Fruit fly (Drosophila melanogaster) whole organism, embryonic: Measurements from ENCODE around the gene CG13917.

Source experiments
- Abd-B ChIP-seq: fragments of 200-800 bp; sonication (Bioruptor generic); optimal IDR thresholded peaks from 2 replicates; lab custom pipeline; 2018; ENCODE audit warnings: missing biosample characterization, mild to moderate bottlenecking, missing genetic modification characterization, moderate library complexity
- Asciz ChIP-seq: fragments of 200-800 bp; sonication (Bioruptor generic); optimal IDR thresholded peaks from 2 replicates; lab custom pipeline; 2017; ENCODE audit warnings: missing biosample characterization, mild to moderate bottlenecking, missing genetic modification characterization, missing genetic modification reagents
- Atf6 ChIP-seq: fragments of 200-800 bp; sonication (Bioruptor generic); IDR thresholded peaks from 2 replicates; pipeline ENCODE4 v1.3.6; 2022; ENCODE audit warnings: missing biosample characterization, missing genetic modification characterization
- Bdp1 ChIP-seq: fragments of 200-800 bp; sonication (Bioruptor generic); optimal IDR thresholded peaks from 3 replicates; lab custom pipeline; 2016; ENCODE audit warnings: missing biosample characterization, missing genetic modification characterization
- BtbVII ChIP-seq: fragments of 200-800 bp; sonication (Bioruptor generic); optimal IDR thresholded peaks from 3 replicates; lab custom pipeline; 2017; ENCODE audit warnings: missing biosample characterization, mild to moderate bottlenecking, missing genetic modification characterization
- CG10462 ChIP-seq: fragments of 200-800 bp; sonication (Bioruptor generic); optimal IDR thresholded peaks from 2 replicates; lab custom pipeline; 2016; ENCODE audit warnings: missing biosample characterization, missing genetic modification characterization
- CG10543 ChIP-seq: fragments of 200-800 bp; sonication (Bioruptor generic); optimal IDR thresholded peaks from 3 replicates; lab custom pipeline; 2017; ENCODE audit warnings: missing biosample characterization, mild to moderate bottlenecking, missing genetic modification characterization, moderate library complexity
- CG12071 ChIP-seq: fragments of 200-800 bp; sonication (Bioruptor generic); optimal IDR thresholded peaks from 3 replicates; lab custom pipeline; 2018; ENCODE audit warnings: missing biosample characterization, mild to moderate bottlenecking, missing genetic modification characterization
- CG1233 ChIP-seq: fragments of 200-800 bp; sonication (Bioruptor generic); optimal IDR thresholded peaks from 4 replicates; lab custom pipeline; 2018; ENCODE audit warnings: missing biosample characterization, mild to moderate bottlenecking, missing genetic modification characterization
- CG14014 ChIP-seq: fragments of 200-800 bp; sonication (Bioruptor generic); IDR thresholded peaks from 2 replicates; pipeline ENCODE4 v1.3.6; 2022; ENCODE audit warnings: missing biosample characterization, missing genetic modification characterization
- CG1602 ChIP-seq: fragments of 200-800 bp; sonication (Bioruptor generic); optimal IDR thresholded peaks from 3 replicates; lab custom pipeline; 2016; ENCODE audit warnings: missing biosample characterization, missing genetic modification characterization
- CG1792 ChIP-seq: fragments of 200-800 bp; sonication (Bioruptor generic); optimal IDR thresholded peaks from 2 replicates; lab custom pipeline; 2016; ENCODE audit warnings: missing biosample characterization, missing genetic modification characterization
- CG2120 ChIP-seq: fragments of 200-800 bp; sonication (Bioruptor generic); optimal IDR thresholded peaks from 3 replicates; lab custom pipeline; 2016; ENCODE audit warnings: missing biosample characterization, missing genetic modification characterization
- CG34224 ChIP-seq: fragments of 200-800 bp; sonication (Bioruptor generic); IDR thresholded peaks from 3 replicates; pipeline ENCODE4 v1.3.6; 2022; ENCODE audit warnings: missing biosample characterization, missing genetic modification characterization; ENCODE audit not compliant: partially characterized antibody
- CG34376 ChIP-seq: fragments of 200-800 bp; sonication (Bioruptor generic); optimal IDR thresholded peaks from 2 replicates; lab custom pipeline; 2018; ENCODE audit warnings: missing biosample characterization, mild to moderate bottlenecking, missing genetic modification characterization
- CG4360 ChIP-seq: fragments of 200-800 bp; sonication (Bioruptor generic); IDR thresholded peaks from 2 replicates; pipeline ENCODE4 v1.3.6; 2022; ENCODE audit warnings: missing biosample characterization, missing genetic modification characterization
- CG6175 ChIP-seq: fragments of 200-800 bp; sonication (Bioruptor generic); IDR thresholded peaks from 3 replicates; pipeline ENCODE4 v1.3.6; 2022; ENCODE audit warnings: missing biosample characterization, missing genetic modification characterization
- CG6254 ChIP-seq: fragments of 200-800 bp; sonication (Bioruptor generic); optimal IDR thresholded peaks from 3 replicates; lab custom pipeline; 2017; ENCODE audit warnings: mild to moderate bottlenecking, missing biosample characterization, missing genetic modification reagents, missing genetic modification characterization
- CG6791 ChIP-seq: fragments of 200-800 bp; sonication (Bioruptor generic); IDR thresholded peaks from 3 replicates; pipeline ENCODE4 v1.3.6; 2022; ENCODE audit warnings: missing biosample characterization, missing genetic modification characterization; ENCODE audit not compliant: partially characterized antibody
- Elba2 ChIP-seq: fragments of 200-800 bp; sonication (Bioruptor generic); optimal IDR thresholded peaks from 3 replicates; lab custom pipeline; 2016; ENCODE audit warnings: missing biosample characterization, missing genetic modification characterization
- GATAe ChIP-seq: fragments of 200-800 bp; sonication (Bioruptor generic); conservative IDR thresholded peaks from 2 replicates; pipeline ENCODE4 v1.3.6; 2022; ENCODE audit warnings: missing biosample characterization, missing genetic modification characterization
- HLH4C ChIP-seq: fragments of 200-800 bp; sonication (Bioruptor generic); IDR thresholded peaks from 3 replicates; pipeline ENCODE4 v1.3.6; 2022; ENCODE audit warnings: missing biosample characterization, missing genetic modification characterization; ENCODE audit not compliant: partially characterized antibody
- NFAT ChIP-seq: fragments of 200-800 bp; sonication (Bioruptor generic); IDR thresholded peaks from 2 replicates; pipeline ENCODE4 v1.3.6; 2022; ENCODE audit warnings: missing biosample characterization, missing genetic modification characterization
- Neu2 ChIP-seq: fragments of 200-800 bp; sonication (Bioruptor generic); optimal IDR thresholded peaks from 3 replicates; lab custom pipeline; 2016; ENCODE audit warnings: missing biosample characterization, missing genetic modification characterization, borderline replicate concordance
- NfI ChIP-seq: fragments of 200-800 bp; sonication (Bioruptor generic); optimal IDR thresholded peaks from 3 replicates; lab custom pipeline; 2018; ENCODE audit warnings: missing biosample characterization, mild to moderate bottlenecking, missing genetic modification characterization, moderate library complexity
- Xbp1 ChIP-seq: fragments of 200-800 bp; sonication (Bioruptor generic); optimal IDR thresholded peaks from 3 replicates; lab custom pipeline; 2016; ENCODE audit warnings: missing biosample characterization, mild to moderate bottlenecking, missing genetic modification characterization
- Xrp1 ChIP-seq: fragments of 200-800 bp; sonication (Bioruptor generic); IDR thresholded peaks from 2 replicates; pipeline ENCODE4 v1.3.6; 2022; ENCODE audit warnings: missing biosample characterization, missing genetic modification characterization
- YL-1 ChIP-seq: fragments of 200-800 bp; sonication (Bioruptor generic); optimal IDR thresholded peaks from 3 replicates; lab custom pipeline; 2017; ENCODE audit warnings: missing biosample characterization, mild to moderate bottlenecking, missing genetic modification characterization
- ara ChIP-seq: fragments of 200-800 bp; sonication (Bioruptor generic); IDR thresholded peaks from 2 replicates; pipeline ENCODE4 v1.3.6; 2022; ENCODE audit warnings: missing biosample characterization, missing genetic modification characterization
- chm ChIP-seq: fragments of 200-800 bp; sonication (Bioruptor generic); IDR thresholded peaks from 2 replicates; pipeline ENCODE4 v1.3.6; 2022; ENCODE audit warnings: missing biosample characterization, missing genetic modification characterization
- corto ChIP-seq: fragments of 200-800 bp; sonication (Bioruptor generic); optimal IDR thresholded peaks from 2 replicates; lab custom pipeline; 2016; ENCODE audit warnings: missing biosample characterization, mild to moderate bottlenecking, missing genetic modification characterization, moderate library complexity
- cwo ChIP-seq: fragments of 200-800 bp; sonication (Bioruptor generic); optimal IDR thresholded peaks from 3 replicates; lab custom pipeline; 2017; ENCODE audit warnings: missing biosample characterization, missing genetic modification characterization, mild to moderate bottlenecking, moderate library complexity, missing genetic modification reagents
- eve ChIP-seq, 2 experiments: fragments of >200 bp; optimal IDR thresholded peaks; 2 replicates each; lab custom pipeline; 2017; ENCODE audit warnings: missing biosample characterization in 2 of 2, missing genetic modification characterization in 2 of 2
- exex ChIP-seq: fragments of 200-800 bp; sonication (Bioruptor generic); optimal IDR thresholded peaks from 4 replicates; lab custom pipeline; 2018; ENCODE audit warnings: missing biosample characterization, mild to moderate bottlenecking, missing genetic modification characterization, moderate library complexity
- inv ChIP-seq: fragments of 200-800 bp; sonication (Bioruptor generic); IDR thresholded peaks from 2 replicates; pipeline ENCODE4 v1.3.6; 2022; ENCODE audit warnings: missing biosample characterization, missing genetic modification characterization; ENCODE audit not compliant: partially characterized antibody
- lbe ChIP-seq: fragments of 200-800 bp; sonication (Bioruptor generic); optimal IDR thresholded peaks from 2 replicates; lab custom pipeline; 2016; ENCODE audit warnings: missing biosample characterization, mild to moderate bottlenecking, missing genetic modification characterization
- row ChIP-seq: fragments of 200-800 bp; sonication (Bioruptor generic); IDR thresholded peaks from 3 replicates; pipeline ENCODE4 v1.3.6; 2022; ENCODE audit warnings: missing biosample characterization, missing genetic modification characterization
- sens ChIP-seq: fragments of 200-800 bp; sonication (Bioruptor generic); peaks from one replicate; lab custom pipeline; 2016; ENCODE audit warnings: missing biosample characterization, missing genetic modification characterization
- seq ChIP-seq: fragments of 200-800 bp; sonication (Bioruptor generic); IDR thresholded peaks from 2 replicates; pipeline ENCODE4 v1.3.6; 2022; ENCODE audit warnings: missing biosample characterization, missing genetic modification characterization
- sima ChIP-seq: fragments of 200-800 bp; sonication (Bioruptor generic); optimal IDR thresholded peaks from 2 replicates; lab custom pipeline; 2016; ENCODE audit warnings: missing biosample characterization, missing genetic modification characterization
- tap ChIP-seq: fragments of 200-800 bp; optimal IDR thresholded peaks from 3 replicates; lab custom pipeline; 2019; ENCODE audit warnings: missing biosample characterization, mild to moderate bottlenecking, missing genetic modification characterization, moderate library complexity
- tio ChIP-seq: fragments of 200-800 bp; sonication (Bioruptor generic); optimal IDR thresholded peaks from 2 replicates; lab custom pipeline; 2017; ENCODE audit warnings: missing biosample characterization, missing genetic modification characterization, inconsistent platforms
- tna ChIP-seq: fragments of 200-800 bp; sonication (Bioruptor generic); IDR thresholded peaks from 2 replicates; pipeline ENCODE4 v1.3.6; 2022; ENCODE audit warnings: missing biosample characterization, missing genetic modification characterization; ENCODE audit not compliant: partially characterized antibody
- wdn ChIP-seq: fragments of 200-800 bp; sonication (Bioruptor generic); IDR thresholded peaks from 2 replicates; pipeline ENCODE4 v1.3.6; 2022; ENCODE audit warnings: missing biosample characterization, missing genetic modification characterization
- wek ChIP-seq: fragments of 200-800 bp; sonication (Bioruptor generic); optimal IDR thresholded peaks from 3 replicates; lab custom pipeline; 2018; ENCODE audit warnings: missing biosample characterization, mild to moderate bottlenecking, missing genetic modification characterization, moderate library complexity
- z ChIP-seq: fragments of 200-800 bp; sonication (Bioruptor generic); IDR thresholded peaks from 3 replicates; pipeline ENCODE4 v1.3.6; 2022; ENCODE audit warnings: missing biosample characterization, missing genetic modification characterization
- zen2 ChIP-seq: fragments of 200-800 bp; sonication (Bioruptor generic); IDR thresholded peaks from 3 replicates; pipeline ENCODE4 v1.3.6; 2022; ENCODE audit warnings: missing biosample characterization, missing genetic modification characterization; ENCODE audit not compliant: partially characterized antibody

CG13917 gene

DNA sequence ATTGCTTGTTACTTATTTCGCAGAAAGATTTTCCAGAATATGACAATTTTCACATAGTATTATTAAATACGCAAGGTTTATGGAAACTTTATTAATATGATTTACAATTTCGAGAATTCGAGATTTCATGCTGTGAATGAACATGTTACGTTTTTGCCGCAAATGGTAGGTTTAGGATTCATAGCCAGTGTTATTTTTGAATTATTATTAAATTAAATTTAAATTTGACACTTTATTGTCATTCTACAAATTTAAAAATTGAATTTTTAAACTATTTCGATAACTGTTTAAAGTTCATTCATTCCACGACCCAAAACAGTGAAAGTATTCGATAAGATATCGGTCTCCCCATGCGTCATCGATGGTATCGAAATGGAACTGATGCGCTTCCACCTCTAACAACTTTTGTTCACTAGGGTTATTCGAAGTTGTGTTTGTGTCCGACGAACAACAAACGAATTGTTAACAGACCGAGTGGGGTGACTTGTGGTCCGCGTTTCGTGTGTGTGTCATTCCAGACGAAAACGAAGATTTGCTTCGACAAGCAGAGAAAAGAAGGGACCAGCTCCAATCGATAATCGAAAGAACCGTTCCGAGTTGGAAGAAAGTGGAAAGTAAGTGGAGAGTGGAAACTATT is 30.7 kb upstream of the CG13917 start, which contains the start of the genes CG32313 and Pcyt1 (continued):
- TF ChIP-seq CG6175: no peak
- peak; percentile 77 for TF ChIP-seq tna (GFP tag; lab: Robert Waterston, UW)
- peak; percentile 21 for TF ChIP-seq Xbp1 (GFP tag; lab: Kevin White, UChicago)
- no peak for TF ChIP-seq GATAe (GFP tag; lab: Robert Waterston, UW)
- no peak; the same call in 1 of the 2 replicates for TF ChIP-seq Xrp1 (GFP tag; lab: Robert Waterston, UW)
- TF ChIP-seq CG2120 (GFP tag; lab: Kevin White, UChicago): peak; percentile 0
- peak; percentile 91 for TF ChIP-seq HLH4C (GFP tag; lab: Robert Waterston, UW)
- TF ChIP-seq CG4360 (GFP tag; lab: Robert Waterston, UW): no peak
- TF ChIP-seq Asciz (GFP tag; lab: Kevin White, UChicago): peak; percentile 12
- TF ChIP-seq CG14014 (GFP tag; lab: Robert Waterston, UW): no peak
- TF ChIP-seq CG1602 (GFP tag; lab: Kevin White, UChicago): no peak
- TF ChIP-seq BtbVII (GFP tag; lab: Kevin White, UChicago): peak; percentile 0
- TF ChIP-seq wdn (GFP tag; lab: Robert Waterston, UW): 0 out of 2 replicates have a peak, but pooled peaks have one; percentile 27
- TF ChIP-seq wek: peak; percentile 86
- TF ChIP-seq Atf6: 0 out of 2 replicates have a peak, but pooled peaks have one; percentile 22
- peak; percentile 8 for TF ChIP-seq corto
- no peak for TF ChIP-seq Abd-B (GFP tag; lab: Kevin White, UChicago)
- peak; percentile 20 for TF ChIP-seq NfI (GFP tag; lab: Kevin White, UChicago)

DNA sequence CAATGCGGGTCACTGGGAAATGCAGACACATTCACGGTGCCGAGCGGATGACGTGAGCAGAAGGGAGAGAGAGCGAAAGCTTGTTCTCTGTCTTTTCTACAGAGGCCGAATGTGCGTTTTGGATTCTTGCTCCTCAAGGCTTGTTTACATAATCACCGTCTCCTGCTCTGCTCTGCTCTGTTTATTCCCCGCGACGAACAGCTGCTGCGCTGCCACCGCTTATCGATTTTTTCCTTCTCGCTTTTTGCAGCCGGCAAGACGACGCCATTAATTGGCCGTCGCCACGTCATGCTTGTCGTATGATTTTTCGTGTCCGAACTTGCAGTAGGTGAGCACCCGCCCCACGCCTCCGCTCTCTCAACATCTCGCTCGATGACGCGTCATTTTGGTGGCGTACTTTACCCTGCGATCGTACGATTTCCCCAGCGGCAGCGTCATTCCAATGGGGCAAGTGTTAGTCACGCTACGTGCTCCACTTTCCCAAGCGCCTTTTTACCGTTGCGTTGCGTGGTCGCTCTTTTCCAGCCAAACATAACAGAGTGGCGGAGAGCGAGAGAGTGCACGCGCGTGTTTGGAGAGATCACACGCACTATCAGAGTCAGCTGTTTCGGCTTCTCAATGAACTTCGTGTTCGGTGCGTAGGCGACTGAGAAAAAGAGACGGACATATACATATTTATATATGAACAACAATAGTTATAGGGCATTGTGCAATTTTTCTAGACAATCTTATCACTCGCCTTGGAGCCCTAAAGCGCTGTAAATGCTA is 30.0 kb upstream of the CG13917 start:
- TF ChIP-seq CG10543 (GFP tag; lab: Kevin White, UChicago) (peak; percentile 50), sima (GFP tag; lab: Kevin White, UChicago) (no peak), CG6791 (0 out of 3 replicates have a peak, but pooled peaks have one; percentile 14), CG34376 (peak; percentile 46), sens (GFP tag; lab: Kevin White, UChicago) (peak; percentile 82), tio (GFP tag; lab: Kevin White, UChicago) (no peak), z (no peak), CG1792 (GFP tag; lab: Kevin White, UChicago) (peak; percentile 12), seq (GFP tag; lab: Robert Waterston, UW) (peak; percentile 21; the same call in 1 of the 2 replicates), YL-1 (GFP tag; lab: Kevin White, UChicago) (peak; percentile 35), CG12071 (GFP tag; lab: Kevin White, UChicago) (peak; percentile 5), Bdp1 (no peak), NFAT (GFP tag; lab: Robert Waterston, UW) (no peak), lbe (GFP tag; lab: Kevin White, UChicago) (peak; percentile 12), inv (GFP tag; lab: Robert Waterston, UW) (no peak), CG10462 (peak; percentile 18), row (0 out of 3 replicates have a peak, but pooled peaks have one; percentile 15), chm (GFP tag; lab: Robert Waterston, UW) (0 out of 2 replicates have a peak, but pooled peaks have one; percentile 8), CG34224 (0 out of 3 replicates have a peak, but pooled peaks have one; percentile 21), CG1233 (GFP tag; lab: Kevin White, UChicago) (no peak), ara (GFP tag; lab: Robert Waterston, UW) (peak; percentile 36; the same call in 1 of the 2 replicates), CG6254 (GFP tag; lab: Kevin White, UChicago) (peak; percentile 15), cwo (peak; percentile 76), zen2 (peak; percentile 63; the same call in 1 of the 3 replicates), Elba2 (GFP tag; lab: Kevin White, UChicago) (no peak), eve (GFP tag; optimal IDR thresholded peaks at IDR 0.05; lab: Kevin White, UChicago) (no peak), Neu2 (GFP tag; lab: Kevin White, UChicago) (no peak), exex (tag; lab: Kevin White, UChicago) (peak; percentile 22), tap (tag; lab: Kevin White, UChicago) (no peak)
